Fruit fly (Drosophila melanogaster): Measurements from ENCODE around the gene CG7950.
A peak's percentile ranks its signal among the peaks of the same experiment; 100 is the strongest.

The CG7950 gene

DNA sequence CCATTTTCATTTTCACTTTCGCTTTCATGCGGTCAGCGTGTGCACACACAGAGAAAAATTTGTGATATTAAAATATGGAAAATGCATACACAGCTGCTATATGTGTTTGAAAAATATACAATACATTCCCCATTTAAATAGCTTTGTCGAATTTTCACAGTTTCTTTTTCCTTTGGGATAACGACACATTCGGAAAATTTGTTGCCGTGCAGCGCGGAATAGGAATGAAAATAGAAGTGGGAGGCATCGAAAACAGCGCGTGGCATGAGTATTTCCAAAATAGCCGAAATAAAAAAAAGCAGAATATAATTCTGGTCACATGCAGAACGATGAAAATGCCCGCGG lies 36.0 kb downstream of the CG7950 start (continued):
- TF ChIP-seq Neu2 (GFP tag; optimal IDR thresholded peaks at IDR 0.05; ENCODE audit: borderline replicate concordance) (no peak), CG4360 (GFP tag; IDR thresholded peaks at IDR 0.05) (peak; percentile 36; the same call in 1 of the 2 replicates), az2 (GFP tag; optimal IDR thresholded peaks at IDR 0.05) (peak; percentile 82), en (GFP tag; optimal IDR thresholded peaks at IDR 0.05) (peak; percentile 76), Atf6 (GFP tag; IDR thresholded peaks at IDR 0.05) (peak; percentile 89), CG17912 (GFP tag; optimal IDR thresholded peaks at IDR 0.05) (peak; percentile 10), CG2875 (GFP tag; optimal IDR thresholded peaks at IDR 0.05) (peak; percentile 79), Kr (GFP tag; optimal IDR thresholded peaks at IDR 0.05) (no peak), CG7271 (tag; optimal IDR thresholded peaks at IDR 0.05) (no peak), gt (GFP tag; IDR thresholded peaks at IDR 0.05) (peak; percentile 62), Hand (GFP tag; optimal IDR thresholded peaks at IDR 0.05) (peak; percentile 70), danr (GFP tag; IDR thresholded peaks at IDR 0.05) (peak; percentile 56), CG32767 (GFP tag; IDR thresholded peaks at IDR 0.05) (peak; percentile 81), chn (GFP tag; optimal IDR thresholded peaks at IDR 0.05) (peak; percentile 84), Hr3 (GFP tag; optimal IDR thresholded peaks at IDR 0.05) (peak; percentile 74), Drgx (GFP tag; IDR thresholded peaks at IDR 0.05) (peak; percentile 83), klu (GFP tag; IDR thresholded peaks at IDR 0.05) (peak; percentile 76), NfI (GFP tag; optimal IDR thresholded peaks at IDR 0.05) (peak; percentile 86), ac (GFP tag; optimal IDR thresholded peaks at IDR 0.05) (no peak), btn (GFP tag; optimal IDR thresholded peaks at IDR 0.05) (peak; percentile 74), wdn (GFP tag; IDR thresholded peaks at IDR 0.05) (peak; percentile 86), CG14860 (GFP tag; IDR thresholded peaks at IDR 0.05; ENCODE audit: partially characterized antibody) (no peak), CG18764 (GFP tag; optimal IDR thresholded peaks at IDR 0.05) (peak; percentile 65), bcd (GFP tag; optimal IDR thresholded peaks at IDR 0.05) (peak; percentile 84), CG8281 (tag; optimal IDR thresholded peaks at IDR 0.05) (peak; percentile 41), Asciz (GFP tag; optimal IDR thresholded peaks at IDR 0.05) (peak; percentile 74), vfl (GFP tag; optimal IDR thresholded peaks at IDR 0.05) (peak; percentile 92), Sox100B (GFP tag; optimal IDR thresholded peaks at IDR 0.05) (peak; percentile 69), eyg (GFP tag; optimal IDR thresholded peaks at IDR 0.05) (peak; percentile 84), CG10959 (GFP tag; IDR thresholded peaks at IDR 0.05) (peak; percentile 81), dysf (GFP tag; IDR thresholded peaks at IDR 0.05) (peak; percentile 91), Med (GFP tag) (peak; percentile 98), mld (GFP tag; IDR thresholded peaks at IDR 0.05; ENCODE audit: partially characterized antibody) (no peak), psq (GFP tag; optimal IDR thresholded peaks at IDR 0.05) (peak; percentile 34), ATbp (GFP tag; optimal IDR thresholded peaks at IDR 0.05) (peak; percentile 87), tio (GFP tag; optimal IDR thresholded peaks at IDR 0.05) (peak; percentile 80), CG10147 (GFP tag; optimal IDR thresholded peaks at IDR 0.05) (peak; percentile 73), B-H1 (GFP tag; IDR thresholded peaks at IDR 0.05) (peak; percentile 67; the same call in 2 of the 3 replicates), BEAF-32 (GFP tag; optimal IDR thresholded peaks at IDR 0.05) (no peak), ranshi (GFP tag; IDR thresholded peaks at IDR 0.05) (peak; percentile 90), da (GFP tag; optimal IDR thresholded peaks at IDR 0.05) (peak; percentile 29), grn (GFP tag; optimal IDR thresholded peaks at IDR 0.05) (peak; percentile 4), Abd-B (GFP tag; optimal IDR thresholded peaks at IDR 0.05) (peak; percentile 72), nmo (GFP tag; optimal IDR thresholded peaks at IDR 0.05) (peak; percentile 80), dpn (GFP tag; optimal IDR thresholded peaks at IDR 0.05) (peak; percentile 87 to 88), onecut (GFP tag; IDR thresholded peaks at IDR 0.05) (peak; percentile 71), CG9797 (GFP tag; optimal IDR thresholded peaks at IDR 0.05) (no peak), corto (GFP tag; optimal IDR thresholded peaks at IDR 0.05) (no peak), bowl (GFP tag; IDR thresholded peaks at IDR 0.05) (peak; percentile 63), CG8924 (tag; optimal IDR thresholded peaks at IDR 0.05) (peak; percentile 85), fd96Cb (tag; optimal IDR thresholded peaks at IDR 0.05) (peak; percentile 85)
